Worm (Caenorhabditis elegans) whole organism, young adult: ENCODE data around the gene gpa-10.
A peak's percentile ranks its signal among the peaks of the same experiment; 100 is the strongest.

ENCODE experiments used
- B0035.1 ChIP-seq: sonication (generic microtip); optimal IDR thresholded peaks from 2 replicates; lab custom pipeline; 2016; ENCODE audit warnings: missing genetic modification characterization, mild to moderate bottlenecking, missing compliant biosample characterization, missing genotype, missing genetic modification reagents
- F55B11.4 ChIP-seq: sonication (generic microtip); optimal IDR thresholded peaks from 2 replicates; lab custom pipeline; 2016; ENCODE audit warnings: missing compliant biosample characterization, missing genetic modification characterization, borderline replicate concordance; ENCODE audit not compliant: insufficient read depth
- K12H6.12 ChIP-seq: fragments of 200-800 bp; sonication (Bioruptor generic); optimal IDR thresholded peaks from 2 replicates; lab custom pipeline; 2018; ENCODE audit warnings: mild to moderate bottlenecking, missing genetic modification characterization, missing compliant biosample characterization
- Y53G8AR.9 ChIP-seq: fragments of 200-800 bp; sonication (Bioruptor generic); conservative IDR thresholded peaks from 2 replicates; pipeline ENCODE4 v1.3.6; 2022; ENCODE audit warnings: missing genetic modification reagents, missing genetic modification characterization, missing compliant biosample characterization
- aptf-2 ChIP-seq: fragments of 200-800 bp; sonication (Bioruptor generic); conservative IDR thresholded peaks from 2 replicates; pipeline ENCODE4 v1.3.6; 2022; ENCODE audit warnings: missing genetic modification reagents, missing genetic modification characterization, missing compliant biosample characterization
- aptf-3 ChIP-seq: fragments of 200-800 bp; sonication (Bioruptor generic); IDR thresholded peaks from 2 replicates; pipeline ENCODE4 v1.3.6; 2022; ENCODE audit warnings: missing genetic modification characterization, missing compliant biosample characterization
- attf-5 ChIP-seq: fragments of 200-800 bp; sonication (Bioruptor generic); optimal IDR thresholded peaks from 2 replicates; lab custom pipeline; 2018; ENCODE audit warnings: mild to moderate bottlenecking, missing genetic modification characterization, missing compliant biosample characterization
- ccch-3 ChIP-seq: fragments of 200-800 bp; sonication (Bioruptor generic); optimal IDR thresholded peaks from 2 replicates; lab custom pipeline; 2018; ENCODE audit warnings: mild to moderate bottlenecking, missing genetic modification characterization, missing compliant biosample characterization
- ceh-27 ChIP-seq: fragments of 200-800 bp; sonication (Bioruptor generic); optimal IDR thresholded peaks from 2 replicates; lab custom pipeline; 2018; ENCODE audit warnings: mild to moderate bottlenecking, missing genetic modification characterization, moderate library complexity, missing compliant biosample characterization
- ceh-79 ChIP-seq: sonication (generic microtip); optimal IDR thresholded peaks from 2 replicates; lab custom pipeline; 2017; ENCODE audit warnings: mild to moderate bottlenecking, missing genetic modification characterization, missing compliant biosample characterization
- chd-7 ChIP-seq: sonication (generic microtip); optimal IDR thresholded peaks from 2 replicates; lab custom pipeline; 2016; ENCODE audit warnings: mild to moderate bottlenecking, missing genetic modification characterization, moderate library complexity, missing compliant biosample characterization
- die-1 ChIP-seq: sonication (generic microtip); optimal IDR thresholded peaks from 2 replicates; lab custom pipeline; 2016; ENCODE audit warnings: missing genotype, mild to moderate bottlenecking, missing genetic modification characterization, missing compliant biosample characterization
- efl-1 ChIP-seq: fragments of 150-350 bp; optimal IDR thresholded peaks from 2 replicates; lab custom pipeline; 2014; ENCODE audit warnings: missing biosample characterization, missing genetic modification reagents, missing genetic modification characterization
- egl-18 ChIP-seq: fragments of 200-800 bp; sonication (Bioruptor generic); IDR thresholded peaks from 2 replicates; pipeline ENCODE4 v1.3.6; 2022; ENCODE audit warnings: missing genetic modification reagents, missing genetic modification characterization, missing compliant biosample characterization
- egrh-3 ChIP-seq: fragments of 200-800 bp; sonication (Bioruptor generic); IDR thresholded peaks from 2 replicates; pipeline ENCODE4 v1.3.6; 2022; ENCODE audit warnings: missing genetic modification reagents, missing genetic modification characterization, missing compliant biosample characterization
- fkh-3 ChIP-seq: sonication (generic microtip); optimal IDR thresholded peaks from 2 replicates; lab custom pipeline; 2016; ENCODE audit warnings: mild to moderate bottlenecking, missing genetic modification characterization, missing compliant biosample characterization
- gei-17 ChIP-seq: fragments of 200-800 bp; sonication (Bioruptor generic); optimal IDR thresholded peaks from 2 replicates; lab custom pipeline; 2018; ENCODE audit warnings: mild to moderate bottlenecking, missing genetic modification characterization, missing compliant biosample characterization
- hmg-1.2 ChIP-seq: fragments of 200-800 bp; sonication (Bioruptor generic); IDR thresholded peaks from 2 replicates; pipeline ENCODE4 v1.3.6; 2022; ENCODE audit warnings: missing genetic modification reagents, missing genetic modification characterization, missing compliant biosample characterization
- let-526 ChIP-seq: fragments of 200-800 bp; sonication (Bioruptor generic); IDR thresholded peaks from 2 replicates; pipeline ENCODE4 v1.3.6; 2022; ENCODE audit warnings: missing genetic modification reagents, missing genetic modification characterization, missing compliant biosample characterization
- lin-26 ChIP-seq: fragments of 200-800 bp; sonication (Bioruptor generic); IDR thresholded peaks from 2 replicates; pipeline ENCODE4 v1.3.6; 2022; ENCODE audit warnings: missing genetic modification reagents, missing genetic modification characterization, missing compliant biosample characterization
- lin-35 ChIP-seq, 3 experiments: fragments of 150-350 bp in 2 of 3; sonication (generic microtip) in 1 of 3; optimal IDR thresholded peaks; 2 replicates each; lab custom pipeline; 2014 to 2018; ENCODE audit warnings: missing biosample characterization in 3 of 3, missing genetic modification characterization in 3 of 3, missing genetic modification reagents in 3 of 3
- lir-1 ChIP-seq: fragments of 200-800 bp; sonication (Bioruptor generic); conservative IDR thresholded peaks from 2 replicates; pipeline ENCODE4 v1.3.6; 2022; ENCODE audit warnings: missing genetic modification reagents, missing genetic modification characterization, missing compliant biosample characterization
- lsl-1 ChIP-seq: fragments of 200-800 bp; sonication (Bioruptor generic); optimal IDR thresholded peaks from 2 replicates; lab custom pipeline; 2018; ENCODE audit warnings: mild to moderate bottlenecking, missing genetic modification characterization, moderate library complexity, missing compliant biosample characterization
- madf-10 ChIP-seq: sonication (generic microtip); optimal IDR thresholded peaks from 2 replicates; lab custom pipeline; 2016; ENCODE audit warnings: mild to moderate bottlenecking, missing genetic modification characterization, missing compliant biosample characterization
- nfyb-1 ChIP-seq: fragments of 200-800 bp; sonication (Bioruptor generic); IDR thresholded peaks from 2 replicates; pipeline ENCODE4 v1.3.6; 2022; ENCODE audit warnings: missing genetic modification reagents, missing genetic modification characterization, missing compliant biosample characterization
- nhr-27 ChIP-seq: fragments of 200-800 bp; sonication (Bioruptor generic); optimal IDR thresholded peaks from 2 replicates; lab custom pipeline; 2018; ENCODE audit warnings: mild to moderate bottlenecking, missing genetic modification characterization, moderate library complexity, missing compliant biosample characterization
- nhr-80 ChIP-seq: sonication (generic microtip); optimal IDR thresholded peaks from 2 replicates; lab custom pipeline; 2016; ENCODE audit warnings: missing genetic modification characterization, missing compliant biosample characterization
- pbrm-1 ChIP-seq: fragments of 200-800 bp; sonication (Bioruptor generic); IDR thresholded peaks from 2 replicates; pipeline ENCODE4 v1.3.6; 2022; ENCODE audit warnings: missing genetic modification reagents, missing genetic modification characterization, missing compliant biosample characterization
- rcor-1 ChIP-seq: fragments of 200-800 bp; sonication (Bioruptor generic); IDR thresholded peaks from 2 replicates; pipeline ENCODE4 v1.3.6; 2022; ENCODE audit warnings: missing genetic modification reagents, missing genetic modification characterization, missing compliant biosample characterization
- repo-1 ChIP-seq: sonication (generic microtip); optimal IDR thresholded peaks from 2 replicates; lab custom pipeline; 2017; ENCODE audit warnings: mild to moderate bottlenecking, missing genetic modification characterization, missing compliant biosample characterization
- rpc-1 ChIP-seq, 2 experiments: fragments of 150-350 bp in 1 of 2; sonication (generic microtip) in 1 of 2; optimal IDR thresholded peaks; 2 replicates each; lab custom pipeline; 2014 to 2018; ENCODE audit warnings: missing biosample characterization in 1 of 2, missing genetic modification characterization in 1 of 2, missing genetic modification reagents in 1 of 2, missing genotype in 1 of 2
- sea-2 ChIP-seq: fragments of 200-800 bp; sonication (Bioruptor generic); IDR thresholded peaks from 2 replicates; pipeline ENCODE4 v1.3.6; 2022; ENCODE audit warnings: missing genetic modification characterization, missing compliant biosample characterization
- snpc-4 ChIP-seq, 5 experiments: fragments of 150-350 bp in 1 of 5; sonication (generic microtip) in 4 of 5; optimal IDR thresholded peaks; 2 replicates each; lab custom pipeline; 2014 to 2018; ENCODE audit warnings: missing genetic modification characterization in 5 of 5, missing biosample characterization in 3 of 5, antibody characterized with exemption in 2 of 5, mild to moderate bottlenecking in 2 of 5, missing compliant biosample characterization in 2 of 5, missing genotype in 2 of 5, moderate library complexity in 2 of 5, missing genetic modification reagents in 1 of 5
- somi-1 ChIP-seq: fragments of 200-800 bp; sonication (Bioruptor generic); optimal IDR thresholded peaks from 2 replicates; lab custom pipeline; 2018; ENCODE audit warnings: mild to moderate bottlenecking, missing genetic modification characterization, missing compliant biosample characterization
- ztf-18 ChIP-seq: sonication (generic microtip); optimal IDR thresholded peaks from 2 replicates; lab custom pipeline; 2016; ENCODE audit warnings: missing genotype, mild to moderate bottlenecking, missing genetic modification characterization, missing compliant biosample characterization

Gene gpa-10

ce11 chrV:6879490-6879889 lies 24.9 kb upstream of the gpa-10 start (continued):
- peak; percentile 67 for TF ChIP-seq rcor-1 (GFP tag; lab: Robert Waterston, UW)
- TF ChIP-seq snpc-4 (GFP tag; optimal IDR thresholded peaks at IDR 0.05; lab: Kevin White, UChicago), result peak; percentile 2
- peak in 2 of 4 experiments; percentile 48 for TF ChIP-seq snpc-4 (tag; optimal IDR thresholded peaks at IDR 0.05; lab: Kevin White, UChicago)
- peak; percentile 58 for TF ChIP-seq hmg-1.2 (GFP tag; lab: Robert Waterston, UW)
- peak; percentile 20 for TF ChIP-seq somi-1 (GFP tag; lab: Kevin White, UChicago)
- peak; percentile 44 for TF ChIP-seq madf-10 (tag; lab: Kevin White, UChicago)
- TF ChIP-seq repo-1, result peak; percentile 25
- no peak for TF ChIP-seq ccch-3 (GFP tag; lab: Kevin White, UChicago)
- TF ChIP-seq F55B11.4 (tag; lab: Kevin White, UChicago), result no peak
- TF ChIP-seq attf-5 (GFP tag; lab: Kevin White, UChicago), result peak; percentile 53
- TF ChIP-seq die-1 (tag; lab: Kevin White, UChicago), result peak; percentile 56
- TF ChIP-seq lin-26, result 0 out of 2 replicates have a peak, but pooled peaks have one; percentile 43
- TF ChIP-seq ztf-18, result peak; percentile 3
- TF ChIP-seq sea-2 (GFP tag; lab: Robert Waterston, UW), result no peak
- no peak for TF ChIP-seq aptf-2 (GFP tag; lab: Robert Waterston, UW)
- no peak for TF ChIP-seq aptf-3 (GFP tag; lab: Robert Waterston, UW)
- peak; percentile 16 for TF ChIP-seq gei-17 (GFP tag; lab: Kevin White, UChicago)
- TF ChIP-seq Y53G8AR.9 (GFP tag; lab: Robert Waterston, UW), result no peak
- TF ChIP-seq lin-35 (GFP tag; optimal IDR thresholded peaks at IDR 0.05; lab: Kevin White, UChicago), result peak in 1 of 3 experiments; percentile 52
- TF ChIP-seq K12H6.12 (tag; lab: Kevin White, UChicago), result peak; percentile 87
- TF ChIP-seq egrh-3, result peak; percentile 71; the same call in 1 of the 2 replicates
- TF ChIP-seq chd-7, result peak; percentile 57
- peak; percentile 60; the same call in 1 of the 2 replicates for TF ChIP-seq pbrm-1 (GFP tag; lab: Robert Waterston, UW)
- no peak for TF ChIP-seq nhr-80
- peak; percentile 78 for TF ChIP-seq ceh-27 (GFP tag; lab: Kevin White, UChicago)
- peak; percentile 66 for TF ChIP-seq nfyb-1 (GFP tag; lab: Robert Waterston, UW)
- TF ChIP-seq B0035.1 (tag; lab: Kevin White, UChicago), result no peak
- 0 out of 2 replicates have a peak, but pooled peaks have one; percentile 45 for TF ChIP-seq egl-18 (GFP tag; lab: Robert Waterston, UW)
- TF ChIP-seq, all 124 proteins: peak for 31

- TF ChIP-seq lsl-1 (no peak), ceh-79 (no peak), lin-26 (no peak), let-526 (GFP tag; lab: Robert Waterston, UW) (no peak), fkh-3 (tag; lab: Kevin White, UChicago) (no peak), rpc-1 (optimal IDR thresholded peaks at IDR 0.05; lab: Kevin White, UChicago) (no peak), rpc-1 (tag; optimal IDR thresholded peaks at IDR 0.05; lab: Kevin White, UChicago) (no peak), lir-1 (GFP tag; lab: Robert Waterston, UW) (no peak), efl-1 (GFP tag; lab: Kevin White, UChicago) (no peak), egl-18 (GFP tag; lab: Robert Waterston, UW) (no peak), nhr-27 (tag; lab: Kevin White, UChicago) (no peak)
Observed at ce11 chrV:6878559-6878958, 23.9 kb upstream of the gpa-10 start.
